Worm (Caenorhabditis elegans) whole organism, L2 larva: Measurements from ENCODE around the gene B0244.7.

Experiments used
- F13H6.1 ChIP-seq: sonication (generic microtip); optimal IDR thresholded peaks from 2 replicates; lab custom pipeline; 2016; ENCODE audit warnings: missing genetic modification characterization, missing compliant biosample characterization
- R02D3.7 ChIP-seq: fragments of 150-350 bp; optimal IDR thresholded peaks from 2 replicates; lab custom pipeline; 2014; ENCODE audit warnings: missing biosample characterization, missing genetic modification characterization
- Y55F3AM.14 ChIP-seq: fragments of 200-800 bp; sonication (Bioruptor generic); optimal IDR thresholded peaks from 2 replicates; lab custom pipeline; 2018; ENCODE audit warnings: mild to moderate bottlenecking, missing genetic modification characterization, missing compliant biosample characterization
- ZK546.5 ChIP-seq: sonication (generic microtip); optimal IDR thresholded peaks from 2 replicates; lab custom pipeline; 2017; ENCODE audit warnings: missing biosample characterization, missing genetic modification characterization
- ama-1 ChIP-seq: fragments of 150-350 bp; optimal IDR thresholded peaks from 2 replicates; lab custom pipeline; 2018; ENCODE audit warnings: inconsistent platforms
- blmp-1 ChIP-seq: sonication (generic microtip); optimal IDR thresholded peaks from 2 replicates; lab custom pipeline; 2017; ENCODE audit warnings: missing genetic modification characterization, mild to moderate bottlenecking, missing compliant biosample characterization, antibody characterized with exemption, moderate library complexity; ENCODE audit not compliant: insufficient read depth
- ceh-82 ChIP-seq: fragments of 150-350 bp; optimal IDR thresholded peaks from 2 replicates; lab custom pipeline; 2014; ENCODE audit warnings: missing biosample characterization, missing genetic modification characterization
- crh-2 ChIP-seq: sonication (generic microtip); optimal IDR thresholded peaks from 2 replicates; lab custom pipeline; 2017; ENCODE audit warnings: missing biosample characterization, missing genetic modification characterization
- dmd-4 ChIP-seq: sonication (generic microtip); optimal IDR thresholded peaks from 2 replicates; lab custom pipeline; 2017; ENCODE audit warnings: missing biosample characterization, missing genetic modification characterization
- elt-1 ChIP-seq: fragments of 150-350 bp; optimal IDR thresholded peaks from 2 replicates; lab custom pipeline; 2014; ENCODE audit warnings: missing biosample characterization, missing genetic modification characterization
- elt-3 ChIP-seq: sonication (generic microtip); optimal IDR thresholded peaks from 2 replicates; lab custom pipeline; 2017; ENCODE audit warnings: missing biosample characterization, missing genetic modification characterization
- fos-1 ChIP-seq: fragments of 150-350 bp; optimal IDR thresholded peaks from 2 replicates; lab custom pipeline; 2014; ENCODE audit warnings: missing biosample characterization, missing genetic modification characterization
- gmeb-1 ChIP-seq: fragments of 150-350 bp; optimal IDR thresholded peaks from 2 replicates; lab custom pipeline; 2014; ENCODE audit warnings: missing biosample characterization, missing genetic modification characterization
- lin-11 ChIP-seq: fragments of 150-350 bp; sonication (generic microtip); optimal IDR thresholded peaks from 2 replicates; lab custom pipeline; 2014; ENCODE audit warnings: missing biosample characterization, missing genetic modification characterization, inconsistent platforms, mixed read lengths
- lin-13 ChIP-seq: fragments of 150-350 bp; optimal IDR thresholded peaks from 2 replicates; lab custom pipeline; 2014; ENCODE audit warnings: missing biosample characterization, missing genetic modification reagents, missing genetic modification characterization
- lin-39 ChIP-seq: fragments of 150-350 bp; optimal IDR thresholded peaks from 2 replicates; lab custom pipeline; 2014; ENCODE audit warnings: missing biosample characterization, missing genetic modification reagents, missing genetic modification characterization
- lsy-2 ChIP-seq, 2 experiments: fragments of 150-350 bp in 1 of 2; sonication (generic microtip) in 1 of 2; optimal IDR thresholded peaks; 2 replicates each; lab custom pipeline; 2014 to 2017; ENCODE audit warnings: missing biosample characterization in 2 of 2, missing genetic modification characterization in 2 of 2
- mdl-1 ChIP-seq, 2 experiments: fragments of 150-350 bp in 1 of 2; sonication (generic microtip) in 1 of 2; optimal IDR thresholded peaks; 2 replicates each; lab custom pipeline; 2017; ENCODE audit warnings: missing biosample characterization in 2 of 2, missing genetic modification characterization in 2 of 2
- nhr-11 ChIP-seq: fragments of 150-350 bp; optimal IDR thresholded peaks from 2 replicates; lab custom pipeline; 2014; ENCODE audit warnings: missing biosample characterization, missing genetic modification characterization
- nhr-12 ChIP-seq: fragments of 150-350 bp; optimal IDR thresholded peaks from 2 replicates; lab custom pipeline; 2014; ENCODE audit warnings: missing biosample characterization, missing genetic modification characterization
- nhr-129 ChIP-seq: fragments of 150-350 bp; optimal IDR thresholded peaks from 2 replicates; lab custom pipeline; 2014; ENCODE audit warnings: missing biosample characterization, missing genetic modification characterization
- nhr-21 ChIP-seq: fragments of 150-350 bp; optimal IDR thresholded peaks from 2 replicates; lab custom pipeline; 2014; ENCODE audit warnings: missing biosample characterization, missing genetic modification characterization
- nhr-23 ChIP-seq: fragments of 150-350 bp; optimal IDR thresholded peaks from 2 replicates; lab custom pipeline; 2014; ENCODE audit warnings: missing biosample characterization, missing genetic modification reagents, missing genetic modification characterization
- nhr-237 ChIP-seq: fragments of 150-350 bp; optimal IDR thresholded peaks from 2 replicates; lab custom pipeline; 2014; ENCODE audit warnings: missing biosample characterization, missing genetic modification characterization
- nhr-25 ChIP-seq: fragments of 150-350 bp; sonication (generic microtip); optimal IDR thresholded peaks from 3 replicates; lab custom pipeline; 2014; ENCODE audit warnings: missing biosample characterization, missing genetic modification characterization
- nhr-6 ChIP-seq: fragments of 150-350 bp; optimal IDR thresholded peaks from 2 replicates; lab custom pipeline; 2014; ENCODE audit warnings: missing biosample characterization, missing genetic modification characterization
- nhr-77 ChIP-seq: fragments of 150-350 bp; optimal IDR thresholded peaks from 2 replicates; lab custom pipeline; 2014; ENCODE audit warnings: missing biosample characterization, missing genetic modification characterization
- peb-1 ChIP-seq: fragments of 150-350 bp; optimal IDR thresholded peaks from 2 replicates; lab custom pipeline; 2014; ENCODE audit warnings: missing biosample characterization, missing genetic modification characterization
- sem-4 ChIP-seq: fragments of 150-350 bp; optimal IDR thresholded peaks from 2 replicates; lab custom pipeline; 2014; ENCODE audit warnings: missing biosample characterization, missing genetic modification reagents, missing genetic modification characterization
- sma-3 ChIP-seq: sonication (generic microtip); optimal IDR thresholded peaks from 2 replicates; lab custom pipeline; 2016; ENCODE audit warnings: missing genetic modification reagents, missing genetic modification characterization, missing compliant biosample characterization
- sma-9 ChIP-seq, 2 experiments: fragments of 150-350 bp in 1 of 2; sonication (generic microtip) in 1 of 2; optimal IDR thresholded peaks; 2 replicates each; lab custom pipeline; 2014 to 2016; ENCODE audit warnings: missing genetic modification characterization in 2 of 2, mild to moderate bottlenecking in 1 of 2, missing biosample characterization in 1 of 2, missing compliant biosample characterization in 1 of 2, missing genetic modification reagents in 1 of 2, moderate library complexity in 1 of 2
- unc-39 ChIP-seq: fragments of 150-350 bp; optimal IDR thresholded peaks from 2 replicates; lab custom pipeline; 2014; ENCODE audit warnings: missing biosample characterization, missing genetic modification characterization
- unc-55 ChIP-seq: fragments of 150-350 bp; sonication (generic microtip); optimal IDR thresholded peaks from 3 replicates; lab custom pipeline; 2014; ENCODE audit warnings: missing biosample characterization, missing genetic modification reagents, missing genetic modification characterization
- unc-62 ChIP-seq: fragments of 150-350 bp; optimal IDR thresholded peaks from 2 replicates; lab custom pipeline; 2014; ENCODE audit warnings: missing biosample characterization, missing genetic modification reagents, missing genetic modification characterization

The B0244.7 gene

ce11 chrIII:5710676-5711075, 20.6 kb upstream of the B0244.7 start:
- TF ChIP-seq nhr-21 (tag; lab: Kevin White, UChicago) (peak; percentile 83), nhr-6 (tag; lab: Kevin White, UChicago) (no peak), gmeb-1 (peak; percentile 10), fos-1 (peak; percentile 36), blmp-1 (tag; lab: Kevin White, UChicago) (peak; percentile 7), nhr-129 (tag; lab: Kevin White, UChicago) (peak; percentile 26), F13H6.1 (tag; lab: Kevin White, UChicago) (no peak), nhr-77 (no peak), lin-13 (GFP tag; lab: Kevin White, UChicago) (peak; percentile 5), unc-55 (GFP tag; lab: Kevin White, UChicago) (no peak), sma-3 (GFP tag; lab: Kevin White, UChicago) (peak; percentile 29), sma-9 (GFP tag; optimal IDR thresholded peaks at IDR 0.05; lab: Kevin White, UChicago) (peak; percentile 43), sma-9 (tag; optimal IDR thresholded peaks at IDR 0.05; lab: Kevin White, UChicago) (no peak), dmd-4 (tag; lab: Kevin White, UChicago) (no peak), lsy-2 (tag; optimal IDR thresholded peaks at IDR 0.05; lab: Kevin White, UChicago) (peak in 1 of 2 experiments; percentile 81)

ce11 chrIII:5711242-5711641, 20.1 kb upstream of the B0244.7 start, which contains the start of gene rbm-26:
Gene rbm-26, plus strand, starts transcription at chrIII:5711542.
- TF ChIP-seq sem-4 (tag; lab: Kevin White, UChicago) (no peak), nhr-21 (tag; lab: Kevin White, UChicago) (no peak), unc-55 (GFP tag; lab: Kevin White, UChicago) (peak; percentile 24)

ce11 chrIII:5711881-5712643, 19.2 kb upstream of the B0244.7 start:
- TF ChIP-seq mdl-1 (tag; optimal IDR thresholded peaks at IDR 0.05; lab: Kevin White, UChicago) (no peak), R02D3.7 (tag; lab: Kevin White, UChicago) (no peak), unc-62 (GFP tag; lab: Kevin White, UChicago) (no peak), nhr-21 (tag; lab: Kevin White, UChicago) (no peak), lin-13 (GFP tag; lab: Kevin White, UChicago) (no peak), peb-1 (tag; lab: Kevin White, UChicago) (no peak), ZK546.5 (no peak), dmd-4 (tag; lab: Kevin White, UChicago) (no peak), nhr-129 (tag; lab: Kevin White, UChicago) (no peak), blmp-1 (tag; lab: Kevin White, UChicago) (no peak), unc-39 (no peak), nhr-23 (tag; lab: Kevin White, UChicago) (no peak), nhr-12 (tag; lab: Kevin White, UChicago) (no peak), nhr-11 (tag; lab: Kevin White, UChicago) (no peak), elt-3 (tag; lab: Kevin White, UChicago) (no peak), ceh-82 (tag; lab: Kevin White, UChicago) (no peak), nhr-237 (tag; lab: Kevin White, UChicago) (no peak)

- TF ChIP-seq crh-2 (no peak), blmp-1 (tag; lab: Kevin White, UChicago) (no peak), lin-13 (GFP tag; lab: Kevin White, UChicago) (no peak), sma-9 (GFP tag; optimal IDR thresholded peaks at IDR 0.05; lab: Kevin White, UChicago) (no peak), sma-9 (tag; optimal IDR thresholded peaks at IDR 0.05; lab: Kevin White, UChicago) (no peak), elt-3 (tag; lab: Kevin White, UChicago) (no peak), nhr-12 (tag; lab: Kevin White, UChicago) (no peak), fos-1 (no peak), ZK546.5 (no peak), sem-4 (tag; lab: Kevin White, UChicago) (no peak), R02D3.7 (tag; lab: Kevin White, UChicago) (no peak), peb-1 (tag; lab: Kevin White, UChicago) (no peak), nhr-23 (tag; lab: Kevin White, UChicago) (no peak), unc-55 (GFP tag; lab: Kevin White, UChicago) (no peak), lin-39 (tag; lab: Kevin White, UChicago) (no peak), nhr-25 (tag; lab: Kevin White, UChicago) (no peak), elt-1 (no peak), Y55F3AM.14 (GFP tag; lab: Kevin White, UChicago) (no peak), lin-11 (tag; lab: Kevin White, UChicago) (no peak), ama-1 (no peak)
- TF ChIP-seq, all 48 proteins: peak for 0
Measured at ce11 chrIII:5714230-5714983, 16.9 kb upstream of the B0244.7 start, which contains the start of gene arf-1. Gene arf-1, plus strand, starts transcription at chrIII:5714886.
